Fruit fly (Drosophila melanogaster) whole organism, prepupa: ENCODE data around the gene CG8064.

ENCODE experiments used
- CG6808 ChIP-seq: fragments of 200-800 bp; sonication (Bioruptor generic); optimal IDR thresholded peaks from 3 replicates; lab custom pipeline; 2017; ENCODE audit warnings: missing biosample characterization, missing genetic modification characterization, mild to moderate bottlenecking, moderate library complexity, missing genetic modification reagents
- Smox ChIP-seq: fragments of 200-800 bp; sonication (Bioruptor generic); optimal IDR thresholded peaks from 3 replicates; lab custom pipeline; 2016; ENCODE audit warnings: missing biosample characterization, missing genetic modification characterization
- topi ChIP-seq: fragments of 200-800 bp; sonication (Bioruptor generic); optimal IDR thresholded peaks from 3 replicates; lab custom pipeline; 2016; ENCODE audit warnings: missing biosample characterization, missing genetic modification characterization

- TF ChIP-seq CG6808 (GFP tag; lab: Kevin White, UChicago), result no peak
- no peak for TF ChIP-seq topi (GFP tag; lab: Kevin White, UChicago)
- TF ChIP-seq Smox (GFP tag; lab: Kevin White, UChicago), result no peak
These were observed 18.1 kb downstream of the CG8064 start, which contains the start of gene Polr1E for dm6 chr3R:18301569-18301968.
